Fruit fly (Drosophila melanogaster) Kc167 (cell line): ENCODE data around the gene CG13840.

ENCODE experiments used
- Myc ChIP-seq: fragments of >200 bp; optimal IDR thresholded peaks from 2 replicates; lab custom pipeline; 2017; ENCODE audit warnings: missing external identifiers
- psq ChIP-seq: fragments of >200 bp; optimal IDR thresholded peaks from 2 replicates; lab custom pipeline; 2017; ENCODE audit warnings: missing external identifiers

DNA sequence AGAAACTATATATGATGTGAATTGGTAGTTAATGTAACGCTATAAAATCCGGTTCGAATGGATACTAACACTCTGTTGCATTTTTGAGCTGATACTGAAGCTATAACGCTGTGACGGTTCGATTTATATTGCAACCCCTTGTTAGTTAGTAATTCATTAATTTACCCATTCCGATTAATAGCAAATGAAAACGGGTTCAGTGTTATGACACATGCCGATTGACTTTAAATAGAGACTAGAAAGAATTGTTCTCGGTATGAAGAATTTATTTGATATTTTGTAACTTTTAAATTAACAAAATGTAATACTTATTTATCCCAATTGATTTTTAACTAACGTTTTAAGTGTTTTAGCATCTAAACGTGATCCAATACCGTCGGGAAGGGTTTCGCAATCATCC, 47.3 kb downstream of the CG13840 start, which contains the start of gene CG43091:
- TF ChIP-seq Myc (lab: Kevin White, UChicago) (no peak), psq (no peak)
